Fruit fly (Drosophila melanogaster) Kc167 (cell line): ENCODE data around the gene Acp26Ab.

Experiments used
- Myc ChIP-seq: fragments of >200 bp; optimal IDR thresholded peaks from 2 replicates; lab custom pipeline; 2017; ENCODE audit warnings: missing external identifiers
- Sin3A ChIP-seq: fragments of >200 bp; optimal IDR thresholded peaks from 2 replicates; lab custom pipeline; 2018; ENCODE audit warnings: missing external identifiers
- h ChIP-seq: fragments of >200 bp; optimal IDR thresholded peaks from 3 replicates; lab custom pipeline; 2018; ENCODE audit warnings: missing external identifiers
- insv ChIP-seq: fragments of >200 bp; optimal IDR thresholded peaks from 3 replicates; lab custom pipeline; 2018; ENCODE audit warnings: missing external identifiers
- psq ChIP-seq: fragments of >200 bp; optimal IDR thresholded peaks from 2 replicates; lab custom pipeline; 2017; ENCODE audit warnings: missing external identifiers
- ttk ChIP-seq: sonication (Bioruptor generic); optimal IDR thresholded peaks from 2 replicates; lab custom pipeline; 2017; ENCODE audit warnings: missing external identifiers

Gene Acp26Ab

DNA sequence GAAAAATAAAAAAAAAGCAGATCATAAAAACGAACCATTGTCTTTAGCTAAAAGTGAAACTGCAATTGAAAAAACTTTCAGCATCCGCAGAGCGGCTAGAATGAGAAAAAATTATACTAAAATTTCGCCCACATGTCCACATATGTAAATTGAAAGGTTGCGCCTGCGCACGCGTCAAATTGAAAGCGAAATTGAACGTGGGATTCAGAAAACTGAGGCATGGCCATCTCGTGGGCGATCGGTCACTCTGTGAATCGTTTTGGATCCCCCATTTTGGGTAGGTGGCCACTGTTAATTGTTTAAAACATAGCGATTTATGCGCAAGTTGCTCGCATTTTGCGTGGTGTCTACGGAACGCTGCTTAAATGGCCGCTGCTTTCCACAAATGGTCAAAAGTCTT, 1.9 kb upstream of the Acp26Ab start:
- no peak for TF ChIP-seq ttk (lab: Kevin White, UChicago)
- TF ChIP-seq h (lab: Kevin White, UChicago) = no peak
- TF ChIP-seq Sin3A (lab: Kevin White, UChicago) = no peak
- no peak for TF ChIP-seq insv (lab: Kevin White, UChicago)
- no peak for TF ChIP-seq Myc (lab: Kevin White, UChicago)
- TF ChIP-seq psq (lab: Kevin White, UChicago) = no peak

DNA sequence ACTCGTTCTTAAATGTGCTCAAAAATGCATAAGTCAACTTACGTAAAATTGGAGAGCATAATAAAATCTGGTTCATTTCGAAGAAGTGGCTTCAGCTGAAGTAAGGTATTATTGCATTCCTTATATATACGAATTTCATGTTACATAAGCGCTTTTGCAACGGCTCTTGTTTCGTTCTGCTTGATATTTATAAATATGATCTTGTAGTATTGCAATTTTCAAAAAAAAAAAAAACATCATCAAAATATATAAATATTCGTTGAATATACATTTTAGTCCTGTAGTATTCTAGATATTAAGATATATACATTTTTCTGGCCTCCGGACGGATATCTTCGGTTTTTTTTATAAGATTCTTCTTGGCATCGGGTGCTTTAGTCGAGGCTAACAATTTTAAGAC, 1.1 kb upstream of the Acp26Ab start, which contains the start of gene Acp26Aa:
Gene Acp26Aa, minus strand, starts transcription at position 101 of the 400 bp plus-strand sequence.
- no peak for TF ChIP-seq Sin3A (lab: Kevin White, UChicago)
- TF ChIP-seq Myc (lab: Kevin White, UChicago) = no peak
- TF ChIP-seq h (lab: Kevin White, UChicago) = no peak
- no peak for TF ChIP-seq insv (lab: Kevin White, UChicago)
- TF ChIP-seq psq (lab: Kevin White, UChicago) = no peak
- TF ChIP-seq ttk (lab: Kevin White, UChicago) = no peak

DNA sequence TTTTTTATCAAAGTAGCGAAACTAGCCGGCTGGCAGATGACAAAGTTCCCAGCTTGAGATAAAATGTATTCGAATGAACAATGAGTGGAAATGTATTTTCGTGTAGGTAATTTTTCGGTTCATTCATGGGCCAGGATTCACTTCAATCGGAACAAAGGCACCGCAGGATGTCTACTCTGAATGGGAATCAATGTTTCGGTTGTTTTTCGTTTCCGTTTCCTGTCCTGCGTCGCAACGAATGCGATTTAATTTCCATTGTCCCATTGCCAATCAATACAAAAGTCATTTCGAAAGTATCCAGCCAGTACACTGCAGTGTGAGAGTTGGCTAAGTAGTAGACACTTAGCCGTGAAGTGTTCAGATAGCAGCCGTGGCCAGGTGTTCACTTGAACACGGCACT, 2.1 kb downstream of the Acp26Ab start:
- no peak for TF ChIP-seq ttk (lab: Kevin White, UChicago)
- no peak for TF ChIP-seq insv (lab: Kevin White, UChicago)
- no peak for TF ChIP-seq Myc (lab: Kevin White, UChicago)
- no peak for TF ChIP-seq psq (lab: Kevin White, UChicago)
- TF ChIP-seq Sin3A (lab: Kevin White, UChicago) = no peak
- no peak for TF ChIP-seq h (lab: Kevin White, UChicago)

DNA sequence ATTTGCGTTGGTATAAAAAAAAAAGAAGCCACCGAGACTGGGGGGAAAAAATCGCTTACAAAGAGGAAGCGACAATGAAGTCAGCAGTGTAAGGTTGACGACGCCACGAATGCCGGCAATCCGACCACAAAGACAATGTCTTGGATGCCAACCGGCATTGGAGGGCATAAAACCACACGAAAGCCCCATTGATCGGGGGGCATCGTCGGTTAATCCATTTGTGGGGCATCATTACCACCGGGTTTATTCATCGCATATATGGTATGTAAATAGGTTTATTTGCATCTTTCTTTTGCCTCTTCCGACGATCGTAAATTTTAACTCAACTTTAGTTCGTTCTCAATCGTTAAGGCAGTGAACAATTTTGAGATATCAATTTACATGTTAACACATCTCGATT, 5.7 kb downstream of the Acp26Ab start:
- no peak for TF ChIP-seq ttk (lab: Kevin White, UChicago)
- no peak for TF ChIP-seq h (lab: Kevin White, UChicago)
- no peak for TF ChIP-seq insv (lab: Kevin White, UChicago)
- TF ChIP-seq psq (lab: Kevin White, UChicago) = no peak

DNA sequence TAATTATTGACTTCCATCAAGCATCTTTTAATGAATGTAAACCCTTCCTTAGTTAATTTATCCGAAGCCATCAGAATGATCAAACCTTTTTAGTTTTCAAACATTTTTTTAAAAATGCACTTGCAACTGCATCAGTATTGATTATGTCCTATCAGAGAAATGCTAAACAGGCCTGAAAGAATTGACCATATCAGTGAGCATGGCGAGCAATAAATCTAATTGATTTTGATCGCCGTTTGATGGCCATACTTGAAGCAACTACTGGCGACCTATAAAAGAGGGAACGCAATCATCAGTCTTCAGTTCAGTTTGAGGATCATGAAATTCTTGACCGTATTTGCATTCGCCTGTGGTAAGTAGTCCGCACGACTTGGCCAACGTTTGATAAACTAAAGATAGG, 7.0 kb downstream of the Acp26Ab start, which contains the start of gene CG9029:
Gene CG9029, plus strand, starts transcription at position 301 of the 400 bp plus-strand sequence.
- TF ChIP-seq h (lab: Kevin White, UChicago) (no peak), ttk (lab: Kevin White, UChicago) (no peak), Myc (lab: Kevin White, UChicago) (no peak), insv (lab: Kevin White, UChicago) (no peak), Sin3A (lab: Kevin White, UChicago) (no peak), psq (lab: Kevin White, UChicago) (no peak)

DNA sequence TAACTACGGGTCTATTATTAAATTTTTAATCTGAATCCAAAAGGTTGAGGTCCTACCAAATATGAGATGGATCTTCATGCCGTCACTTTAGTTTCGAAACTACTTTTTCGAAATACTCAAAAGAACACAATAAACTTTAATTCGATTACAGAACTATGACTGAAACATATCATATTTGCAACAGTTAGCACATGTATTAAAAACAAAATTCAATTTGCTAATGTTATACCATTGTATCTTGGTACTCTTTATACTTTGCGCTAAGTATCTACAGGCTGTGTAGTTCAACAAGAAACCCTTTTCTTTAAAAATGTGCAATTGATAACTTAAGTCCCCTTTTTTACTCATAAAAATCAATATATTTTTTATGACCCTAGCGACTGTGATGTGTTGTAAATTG, 8.0 kb downstream of the Acp26Ab start, which contains the start of the genes Sfp26Ac and CG43185:
Gene Sfp26Ac, minus strand, starts transcription at position 101 of the 400 bp plus-strand sequence.
Gene CG43185, plus strand, starts transcription at position 215 of the 400 bp plus-strand sequence.
- no peak for TF ChIP-seq Myc (lab: Kevin White, UChicago)
- no peak for TF ChIP-seq insv (lab: Kevin White, UChicago)
- TF ChIP-seq ttk (lab: Kevin White, UChicago) = no peak
- no peak for TF ChIP-seq Sin3A (lab: Kevin White, UChicago)
- TF ChIP-seq psq (lab: Kevin White, UChicago) = no peak
- no peak for TF ChIP-seq h (lab: Kevin White, UChicago)

dm6 chr2L:5883441-5883840, 9.2 kb downstream of the Acp26Ab start, which contains the start of gene CG44574:
CG44574 (plus strand) TSS chr2L:5883741.
- TF ChIP-seq Myc (lab: Kevin White, UChicago) (no peak), insv (lab: Kevin White, UChicago) (no peak), psq (lab: Kevin White, UChicago) (no peak), Sin3A (lab: Kevin White, UChicago) (no peak), ttk (lab: Kevin White, UChicago) (no peak), h (lab: Kevin White, UChicago) (no peak)

- TF ChIP-seq insv (lab: Kevin White, UChicago) (no peak), Myc (lab: Kevin White, UChicago) (no peak), h (lab: Kevin White, UChicago) (no peak)
Measured at dm6 chr2L:5881181-5881580, 11.5 kb downstream of the Acp26Ab start.

DNA sequence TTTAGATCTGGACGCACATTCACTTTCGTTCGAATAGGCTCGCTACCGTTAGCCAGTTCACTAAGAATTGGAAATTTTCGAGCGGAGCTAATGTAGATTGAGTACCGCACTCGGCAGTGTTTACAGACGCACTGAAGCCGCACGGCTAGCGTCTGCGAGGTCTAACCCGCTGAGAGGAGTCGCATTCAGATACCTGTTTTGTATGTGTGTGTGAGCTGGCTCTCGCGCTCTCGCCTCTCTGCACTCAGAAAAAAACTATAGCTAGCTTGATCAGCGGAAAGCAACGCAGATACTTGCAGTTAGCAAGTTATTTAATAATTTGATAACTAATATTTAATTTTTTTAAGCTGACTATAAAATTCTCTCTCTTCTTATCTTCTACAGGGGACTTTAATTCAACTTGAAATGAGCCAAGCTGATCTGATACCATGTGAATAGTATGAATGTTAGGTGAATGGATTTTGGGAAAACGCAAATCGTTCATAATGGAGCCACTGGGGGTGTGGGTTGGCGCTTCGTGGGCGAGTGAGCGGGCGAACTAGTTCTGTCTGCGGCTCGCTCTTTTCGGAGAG, 13.2 kb downstream of the Acp26Ab start, which contains the start of gene rau:
Gene rau, minus strand, starts transcription at position 136 of the 572 bp plus-strand sequence.
- TF ChIP-seq Myc (lab: Kevin White, UChicago) (no peak), h (lab: Kevin White, UChicago) (no peak), psq (lab: Kevin White, UChicago) (no peak), ttk (lab: Kevin White, UChicago) (no peak), insv (lab: Kevin White, UChicago) (no peak), Sin3A (lab: Kevin White, UChicago) (no peak)

- TF ChIP-seq insv (lab: Kevin White, UChicago) (no peak), ttk (lab: Kevin White, UChicago) (no peak), Sin3A (lab: Kevin White, UChicago) (no peak), Myc (lab: Kevin White, UChicago) (no peak), psq (lab: Kevin White, UChicago) (no peak), h (lab: Kevin White, UChicago) (no peak)
Measured at dm6 chr2L:5876474-5877067, 16.1 kb downstream of the Acp26Ab start.
